Worm (Caenorhabditis elegans): ENCODE results near the gene nhr-258.

nhr-258 gene

ce11 chrIV:8026361-8026760 is 18.4 kb upstream of the nhr-258 start:
- TF ChIP-seq hlh-11 (tag; optimal IDR thresholded peaks at IDR 0.05) (peak; percentile 62), php-3 (GFP tag; IDR thresholded peaks at IDR 0.05) (0 out of 2 replicates have a peak, but pooled peaks have one; percentile 21), tra-1 (GFP tag; IDR thresholded peaks at IDR 0.05) (0 out of 2 replicates have a peak, but pooled peaks have one; percentile 21), nhr-42 (GFP tag; IDR thresholded peaks at IDR 0.05) (no peak), dmd-6 (GFP tag; IDR thresholded peaks at IDR 0.05) (peak; percentile 85), dve-1 (tag; optimal IDR thresholded peaks at IDR 0.05; ENCODE audit: insufficient read depth) (peak; percentile 75), mdt-29 (GFP tag; IDR thresholded peaks at IDR 0.05) (no peak), ztf-11 (tag; optimal IDR thresholded peaks at IDR 0.05) (no peak), pqm-1 (tag; optimal IDR thresholded peaks at IDR 0.05) (peak; percentile 79), ceh-20 (GFP tag; IDR thresholded peaks at IDR 0.05) (no peak), aha-1 (tag) (peak; percentile 66), T20F7.1 (GFP tag; optimal IDR thresholded peaks at IDR 0.05) (peak; percentile 16), mxl-3 (GFP tag; optimal IDR thresholded peaks at IDR 0.05) (peak; percentile 19), snpc-1.2 (GFP tag; IDR thresholded peaks at IDR 0.05) (no peak), mep-1 (tag; optimal IDR thresholded peaks at IDR 0.05) (peak; percentile 9), zip-2 (tag; optimal IDR thresholded peaks at IDR 0.05) (no peak), nhr-48 (tag; optimal IDR thresholded peaks at IDR 0.05) (peak; percentile 71), madf-5 (GFP tag; IDR thresholded peaks at IDR 0.05) (no peak), nhr-28 (tag; optimal IDR thresholded peaks at IDR 0.05) (peak; percentile 41), mes-2 (tag; optimal IDR thresholded peaks at IDR 0.05; ENCODE audit: poor library complexity, severe bottlenecking) (peak; percentile 4), nhr-10 (tag; optimal IDR thresholded peaks at IDR 0.05) (peak; percentile 37), nhr-102 (tag; optimal IDR thresholded peaks at IDR 0.05) (peak; percentile 30), lin-1 (GFP tag; IDR thresholded peaks at IDR 0.05) (0 out of 2 replicates have a peak, but pooled peaks have one; percentile 41), nhr-77 (tag; optimal IDR thresholded peaks at IDR 0.05) (peak; percentile 1), lsy-2 (tag; optimal IDR thresholded peaks at IDR 0.05) (peak in 1 of 2 experiments; percentile 29), mdl-1 (tag; optimal IDR thresholded peaks at IDR 0.05) (peak; percentile 5 to 70), ceh-28 (tag; optimal IDR thresholded peaks at IDR 0.05) (no peak), pha-4 (GFP tag; IDR thresholded peaks at IDR 0.05) (no peak), pha-4 (tag; optimal IDR thresholded peaks at IDR 0.05) (no peak), cey-2 (tag; optimal IDR thresholded peaks at IDR 0.05; ENCODE audit: borderline replicate concordance, insufficient read depth) (peak; percentile 42), daf-16 (GFP tag; optimal IDR thresholded peaks at IDR 0.05) (no peak), daf-16 (tag; optimal IDR thresholded peaks at IDR 0.05) (peak; percentile 61), ctbp-1 (GFP tag; IDR thresholded peaks at IDR 0.05) (no peak)

- no peak for TF ChIP-seq snpc-1.2 (GFP tag; IDR thresholded peaks at IDR 0.05)
- peak in 1 of 2 experiments; percentile 96 for TF ChIP-seq unc-62 (GFP tag; optimal IDR thresholded peaks at IDR 0.05 in 1 of 2)
- TF ChIP-seq unc-62 (tag; optimal IDR thresholded peaks at IDR 0.05) = no peak
- TF ChIP-seq cey-2 (tag; optimal IDR thresholded peaks at IDR 0.05; ENCODE audit: borderline replicate concordance, insufficient read depth) = no peak
- TF ChIP-seq nhr-28 (tag; optimal IDR thresholded peaks at IDR 0.05) = peak; percentile 40
- TF ChIP-seq aha-1 (tag) = peak; percentile 19
- peak; percentile 33 for TF ChIP-seq nhr-25 (tag; optimal IDR thresholded peaks at IDR 0.05; ENCODE audit: borderline replicate concordance, insufficient read depth)
Measured at ce11 chrIV:8027293-8027866, 17.4 kb upstream of the nhr-258 start.

ce11 chrIV:8028372-8028771 is 16.4 kb upstream of the nhr-258 start:
- no peak for TF ChIP-seq ztf-7 (tag; optimal IDR thresholded peaks at IDR 0.05)
- no peak for TF ChIP-seq lin-39 (tag; optimal IDR thresholded peaks at IDR 0.05)
- TF ChIP-seq vab-7 (GFP tag; IDR thresholded peaks at IDR 0.05) = no peak
- TF ChIP-seq tra-1 (GFP tag; IDR thresholded peaks at IDR 0.05) = peak; percentile 67
- no peak for TF ChIP-seq F37D6.2 (tag; optimal IDR thresholded peaks at IDR 0.05)
- TF ChIP-seq zip-2 (tag; optimal IDR thresholded peaks at IDR 0.05) = no peak
- TF ChIP-seq F49E8.2 (tag; optimal IDR thresholded peaks at IDR 0.05; ENCODE audit: borderline replicate concordance) = no peak
- TF ChIP-seq fkh-10 (GFP tag; optimal IDR thresholded peaks at IDR 0.05) = no peak
- no peak for TF ChIP-seq zfp-3 (GFP tag; conservative IDR thresholded peaks at IDR 0.05)
- peak in 1 of 2 experiments; percentile 94 for TF ChIP-seq unc-62 (GFP tag; optimal IDR thresholded peaks at IDR 0.05 in 1 of 2)
- TF ChIP-seq unc-62 (tag; optimal IDR thresholded peaks at IDR 0.05) = no peak
- TF ChIP-seq daf-8 (GFP tag; IDR thresholded peaks at IDR 0.05) = no peak
- no peak for TF ChIP-seq ceh-32 (tag; optimal IDR thresholded peaks at IDR 0.05; ENCODE audit: poor library complexity)
- TF ChIP-seq aha-1 (tag) = peak; percentile 98
- no peak for TF ChIP-seq unc-130 (GFP tag; optimal IDR thresholded peaks at IDR 0.05)
- no peak for TF ChIP-seq spr-1 (tag; optimal IDR thresholded peaks at IDR 0.05)
- TF ChIP-seq nhr-77 (tag; optimal IDR thresholded peaks at IDR 0.05) = peak; percentile 37
- no peak for TF ChIP-seq aly-2 (tag; optimal IDR thresholded peaks at IDR 0.05)
